Fruit fly (Drosophila melanogaster): ENCODE data around the gene CG17193.
A peak's percentile ranks its signal among the peaks of the same experiment; 100 is the strongest.

The CG17193 gene

DNA sequence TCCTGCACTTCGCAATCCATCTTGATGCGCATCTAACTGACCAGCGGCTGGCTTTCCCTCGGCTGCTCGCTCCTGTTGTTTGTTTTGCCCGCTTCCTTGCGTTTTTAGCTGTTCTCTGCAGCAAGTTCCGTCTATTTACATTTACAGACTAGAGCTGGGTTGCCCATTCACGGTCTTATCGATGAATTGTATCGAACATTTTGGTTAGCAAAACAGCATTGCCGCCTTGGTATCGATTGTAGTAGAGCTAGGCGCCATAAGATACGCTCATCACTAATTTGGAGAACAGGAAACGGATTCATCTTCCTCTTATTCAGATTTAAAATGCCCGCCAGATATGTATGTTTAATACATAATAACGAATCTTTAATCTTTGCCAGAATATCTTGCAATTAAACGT lies 20.0 kb downstream of the CG17193 start, which contains the start of gene Regnase-1 (continued):
- TF ChIP-seq Eip93F (GFP tag; optimal IDR thresholded peaks at IDR 0.05) = no peak
- TF ChIP-seq fd85E (GFP tag; optimal IDR thresholded peaks at IDR 0.05) = peak; percentile 84
- TF ChIP-seq cyc (GFP tag; optimal IDR thresholded peaks at IDR 0.05) = peak; percentile 77
- TF ChIP-seq net (GFP tag; optimal IDR thresholded peaks at IDR 0.05) = peak; percentile 85
- peak; percentile 77 for TF ChIP-seq Blimp-1 (GFP tag; optimal IDR thresholded peaks at IDR 0.05)
- no peak for TF ChIP-seq CG8119 (GFP tag; IDR thresholded peaks at IDR 0.05)
- no peak for TF ChIP-seq vri (GFP tag; optimal IDR thresholded peaks at IDR 0.05)
- TF ChIP-seq achi (GFP tag; optimal IDR thresholded peaks at IDR 0.05) = peak; percentile 76

DNA sequence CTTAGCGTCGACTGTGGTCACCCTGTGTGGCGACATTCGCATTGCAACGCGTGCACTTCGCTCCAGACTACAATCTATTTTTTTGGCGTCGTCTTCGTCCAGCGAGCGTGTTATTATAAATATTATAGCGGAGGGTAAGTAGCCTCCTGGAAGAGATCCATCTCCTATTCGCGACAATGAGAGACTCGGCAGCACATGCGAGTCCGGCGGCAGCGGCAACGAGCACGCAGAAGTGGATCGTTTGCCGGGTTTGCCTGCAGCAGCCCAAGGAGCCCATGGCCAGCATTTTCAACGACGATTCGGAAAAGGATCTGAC lies 24.2 kb downstream of the CG17193 start, which contains the start of gene idc:
Gene idc, plus strand, starts transcription at position 60 of the 316 bp plus-strand sequence.
- peak; percentile 46 for TF ChIP-seq esn (GFP tag; optimal IDR thresholded peaks at IDR 0.05)
- TF ChIP-seq eg (GFP tag; IDR thresholded peaks at IDR 0.05) = no peak

DNA sequence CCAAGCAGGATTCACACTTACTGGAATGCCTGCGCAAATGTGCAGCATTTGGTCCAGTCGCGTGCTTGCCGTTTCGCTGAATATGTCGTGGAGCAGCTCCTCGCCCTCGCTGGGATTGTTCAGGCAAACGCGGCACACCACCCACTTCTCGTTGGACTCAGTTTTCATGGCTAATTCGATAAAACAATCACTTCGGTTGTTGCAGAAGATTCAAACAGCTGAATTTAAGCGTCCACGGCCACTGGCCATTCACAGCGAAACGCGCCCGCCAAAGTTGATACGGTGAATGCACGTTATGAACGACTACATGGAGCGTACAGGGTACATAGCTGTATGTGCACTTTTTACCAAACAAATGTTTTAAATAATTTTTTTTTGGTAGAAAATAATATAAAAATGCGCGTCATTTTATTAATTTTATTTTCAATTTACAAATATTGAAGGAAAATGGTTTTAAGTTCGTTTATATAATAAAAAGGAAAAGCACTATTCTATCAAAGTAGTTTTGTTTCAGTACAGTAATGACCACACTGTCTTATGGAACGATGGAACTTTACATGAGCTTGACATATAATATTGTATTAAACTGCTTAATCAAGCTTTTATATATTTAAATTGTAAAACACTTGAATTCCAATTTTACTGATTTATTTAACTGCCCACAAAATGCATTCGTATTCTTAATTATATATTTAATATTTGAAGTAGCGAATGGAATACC lies 24.7 kb downstream of the CG17193 start, which contains the start of gene trem:
Gene trem, minus strand, starts transcription at position 267 of the 721 bp plus-strand sequence.
- peak; percentile 57; the same call in 1 of the 2 replicates for TF ChIP-seq CG11294 (GFP tag; IDR thresholded peaks at IDR 0.05)
- TF ChIP-seq fd59A (GFP tag; optimal IDR thresholded peaks at IDR 0.05) = peak; percentile 65
- TF ChIP-seq CG10669 (GFP tag; optimal IDR thresholded peaks at IDR 0.05) = no peak
- TF ChIP-seq spab (GFP tag; optimal IDR thresholded peaks at IDR 0.05) = no peak
- TF ChIP-seq CG6276 (GFP tag; optimal IDR thresholded peaks at IDR 0.05) = no peak
- TF ChIP-seq CG6163 (GFP tag; IDR thresholded peaks at IDR 0.05) = 0 out of 3 replicates have a peak, but pooled peaks have one; percentile 43
- TF ChIP-seq cyc (GFP tag; optimal IDR thresholded peaks at IDR 0.05) = peak; percentile 63
- TF ChIP-seq Hr39 (GFP tag; optimal IDR thresholded peaks at IDR 0.05) = peak; percentile 77
- TF ChIP-seq CG11762 (GFP tag; optimal IDR thresholded peaks at IDR 0.05; ENCODE audit: insufficient read depth) = peak; percentile 76
- peak; percentile 74 for TF ChIP-seq Sox14 (GFP tag; optimal IDR thresholded peaks at IDR 0.05)
- peak; percentile 75 for TF ChIP-seq Sox15 (GFP tag; optimal IDR thresholded peaks at IDR 0.05)
- no peak for TF ChIP-seq CG6854 (GFP tag; optimal IDR thresholded peaks at IDR 0.05)
- TF ChIP-seq CG3032 (tag; optimal IDR thresholded peaks at IDR 0.05) = peak; percentile 79
- peak; percentile 29 to 89 for TF ChIP-seq salr (GFP tag; optimal IDR thresholded peaks at IDR 0.05)
- peak; percentile 65 for TF ChIP-seq Ets21C (GFP tag; optimal IDR thresholded peaks at IDR 0.05)
- TF ChIP-seq CG8119 (GFP tag; IDR thresholded peaks at IDR 0.05) = peak; percentile 59; the same call in 2 of the 3 replicates
- no peak for TF ChIP-seq Sox102F (GFP tag; optimal IDR thresholded peaks at IDR 0.05)
- no peak for TF ChIP-seq fd85E (GFP tag; optimal IDR thresholded peaks at IDR 0.05)
- peak; percentile 75 for TF ChIP-seq lz (GFP tag; optimal IDR thresholded peaks at IDR 0.05)
- TF ChIP-seq CG10631 (GFP tag; optimal IDR thresholded peaks at IDR 0.05) = peak; percentile 88
- peak; percentile 81 for TF ChIP-seq esn (GFP tag; optimal IDR thresholded peaks at IDR 0.05)
- peak; percentile 76 for TF ChIP-seq Hr4 (GFP tag; optimal IDR thresholded peaks at IDR 0.05)
- no peak for TF ChIP-seq Lpt (GFP tag; optimal IDR thresholded peaks at IDR 0.05)
- TF ChIP-seq Gug (GFP tag; IDR thresholded peaks at IDR 0.05) = peak; percentile 71
- peak; percentile 71 for TF ChIP-seq CG34406 (GFP tag; optimal IDR thresholded peaks at IDR 0.05)
- peak; percentile 49 for TF ChIP-seq dac (GFP tag; optimal IDR thresholded peaks at IDR 0.05)
- TF ChIP-seq achi (GFP tag; optimal IDR thresholded peaks at IDR 0.05) = peak; percentile 75
- TF ChIP-seq pdm3 (GFP tag; optimal IDR thresholded peaks at IDR 0.05) = peak; percentile 77
- TF ChIP-seq Eip75B (GFP tag; optimal IDR thresholded peaks at IDR 0.05) = no peak
- TF ChIP-seq CG8632 (GFP tag; optimal IDR thresholded peaks at IDR 0.05) = peak; percentile 69
- TF ChIP-seq fkh (GFP tag; optimal IDR thresholded peaks at IDR 0.05) = peak; percentile 34
- peak; percentile 91 for TF ChIP-seq Eip78C (GFP tag)
- TF ChIP-seq Smox (GFP tag; optimal IDR thresholded peaks at IDR 0.05) = no peak
- TF ChIP-seq topi (GFP tag; optimal IDR thresholded peaks at IDR 0.05) = peak; percentile 68
- no peak for TF ChIP-seq CG6808 (GFP tag; optimal IDR thresholded peaks at IDR 0.05)
- TF ChIP-seq CG32006 (GFP tag; optimal IDR thresholded peaks at IDR 0.05) = peak; percentile 88
- TF ChIP-seq CG7368 (GFP tag; optimal IDR thresholded peaks at IDR 0.05) = no peak
- TF ChIP-seq Eip93F (GFP tag; optimal IDR thresholded peaks at IDR 0.05) = no peak
- TF ChIP-seq svp (GFP tag) = no peak
- TF ChIP-seq CG8319 (GFP tag; optimal IDR thresholded peaks at IDR 0.05) = peak; percentile 67
- no peak for TF ChIP-seq vri (GFP tag; optimal IDR thresholded peaks at IDR 0.05)
- peak; percentile 86 for TF ChIP-seq CG4318 (GFP tag; optimal IDR thresholded peaks at IDR 0.05)
- peak; percentile 71 for TF ChIP-seq CG11902 (GFP tag; optimal IDR thresholded peaks at IDR 0.05)
